Worm (Caenorhabditis elegans) whole organism, L3 larva: ENCODE results near the gene tbc-11.

ENCODE experiments used
- nhr-12 ChIP-seq: fragments of 150-350 bp; optimal IDR thresholded peaks from 2 replicates; lab custom pipeline; 2014; ENCODE audit warnings: missing biosample characterization, missing genetic modification characterization
- nhr-237 ChIP-seq: fragments of 150-350 bp; optimal IDR thresholded peaks from 2 replicates; lab custom pipeline; 2014; ENCODE audit warnings: missing biosample characterization, missing genetic modification characterization
- nhr-76 ChIP-seq: fragments of 150-350 bp; sonication (generic microtip); optimal IDR thresholded peaks from 5 replicates; lab custom pipeline; 2014; ENCODE audit warnings: missing biosample characterization, missing genetic modification characterization

DNA sequence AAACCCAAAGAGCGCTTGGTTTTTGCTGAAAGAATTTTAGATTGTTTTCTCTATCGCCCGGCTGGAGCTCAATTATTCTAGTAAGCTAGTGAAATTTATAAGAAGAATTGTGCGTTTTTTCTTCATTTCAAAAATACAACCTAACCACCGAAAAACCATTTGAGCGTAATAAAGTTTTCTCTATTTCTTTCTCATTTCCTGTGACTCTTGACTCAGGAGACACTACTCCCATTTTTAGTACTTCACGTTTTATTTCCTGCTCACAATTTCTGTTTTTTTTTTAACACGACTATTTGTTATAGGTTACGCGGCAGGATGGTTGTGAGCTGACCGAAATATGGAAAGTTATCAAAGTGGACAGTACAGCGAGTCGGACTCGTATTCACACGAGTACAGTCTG lies 11.8 kb upstream of the tbc-11 start, which contains the start of gene F35H12.6:
- TF ChIP-seq nhr-76 (tag; lab: Kevin White, UChicago) = no peak
- TF ChIP-seq nhr-237 (tag; lab: Kevin White, UChicago) = no peak
- no peak for TF ChIP-seq nhr-12 (tag; lab: Kevin White, UChicago)
